Worm (Caenorhabditis elegans): ENCODE measurements around the gene kup-1.

ce11 chrV:12063036-12063435, 22.4 kb upstream of the kup-1 start, which contains the start of gene clh-6:
- no peak for TF ChIP-seq daf-8 (GFP tag; IDR thresholded peaks at IDR 0.05)
- no peak for TF ChIP-seq mdt-29 (GFP tag; IDR thresholded peaks at IDR 0.05)
- TF ChIP-seq nhr-76 (tag; optimal IDR thresholded peaks at IDR 0.05): no peak
- TF ChIP-seq nhr-28 (tag; optimal IDR thresholded peaks at IDR 0.05): no peak
- no peak for TF ChIP-seq F37D6.2 (tag; optimal IDR thresholded peaks at IDR 0.05)
- no peak for TF ChIP-seq mdl-1 (tag; optimal IDR thresholded peaks at IDR 0.05)
- no peak for TF ChIP-seq mxl-3 (GFP tag; optimal IDR thresholded peaks at IDR 0.05)
- TF ChIP-seq F44E2.7 (GFP tag; IDR thresholded peaks at IDR 0.05): no peak
- no peak for TF ChIP-seq unc-62 (GFP tag; optimal IDR thresholded peaks at IDR 0.05 in 1 of 2)
- no peak for TF ChIP-seq unc-62 (tag; optimal IDR thresholded peaks at IDR 0.05)
